Fruit fly (Drosophila melanogaster): ENCODE data around the gene CG4577.

CG4577 gene

DNA sequence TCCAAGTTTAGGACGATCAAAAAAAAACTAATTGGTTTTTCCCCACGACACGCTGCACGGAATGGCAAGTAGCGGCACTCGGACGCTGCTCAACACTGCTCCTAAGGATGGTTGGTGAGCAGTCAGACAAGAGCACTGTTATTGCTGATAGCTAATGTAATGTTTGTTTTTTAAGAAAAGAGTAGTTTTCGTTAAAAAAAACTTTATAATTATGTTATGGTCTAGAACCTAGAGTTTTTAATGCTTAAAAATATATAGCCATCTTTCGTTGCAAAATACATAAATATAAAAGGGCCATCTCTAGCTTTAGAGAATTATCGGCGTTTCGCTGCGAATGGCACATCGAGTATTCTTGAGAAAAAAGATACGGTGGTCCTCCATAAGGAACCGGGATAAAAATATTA lies 38.2 kb downstream of the CG4577 start, which contains the start of the genes Charon and CG4887 (continued):
- TF ChIP-seq CG1621 (tag; optimal IDR thresholded peaks at IDR 0.05) (peak; percentile 48), Hr4 (GFP tag; optimal IDR thresholded peaks at IDR 0.05) (no peak), dac (GFP tag; optimal IDR thresholded peaks at IDR 0.05) (peak; percentile 46), topi (GFP tag; optimal IDR thresholded peaks at IDR 0.05) (peak; percentile 83), vri (GFP tag; optimal IDR thresholded peaks at IDR 0.05) (no peak), pdm3 (GFP tag; optimal IDR thresholded peaks at IDR 0.05) (no peak), eg (GFP tag; IDR thresholded peaks at IDR 0.05) (peak; percentile 64; the same call in 2 of the 3 replicates), CG11902 (GFP tag; optimal IDR thresholded peaks at IDR 0.05) (peak; percentile 75), Sox14 (GFP tag; optimal IDR thresholded peaks at IDR 0.05) (no peak)

dm6 chr2L:1177522-1177921 lies 43.0 kb downstream of the CG4577 start, which contains the start of gene CG4896:
CG4896 (plus strand) TSS chr2L:1177690.
- TF ChIP-seq CG34406 (GFP tag; optimal IDR thresholded peaks at IDR 0.05) (no peak), CG8119 (GFP tag; IDR thresholded peaks at IDR 0.05) (0 out of 3 replicates have a peak, but pooled peaks have one; percentile 13), CG15336 (GFP tag; IDR thresholded peaks at IDR 0.05) (peak; percentile 16; the same call in 1 of the 2 replicates), salr (GFP tag; optimal IDR thresholded peaks at IDR 0.05) (no peak), esn (GFP tag; optimal IDR thresholded peaks at IDR 0.05) (peak; percentile 22), eg (GFP tag; IDR thresholded peaks at IDR 0.05) (peak; percentile 33; the same call in 1 of the 3 replicates), fd59A (GFP tag; optimal IDR thresholded peaks at IDR 0.05) (no peak)

dm6 chr2L:1183799-1184198 lies 49.3 kb downstream of the CG4577 start, which contains the start of the genes CG5126 and Tgt:
CG5126 (minus strand) TSS chr2L:1184020.
Tgt (plus strand) TSS chr2L:1184065.
- TF ChIP-seq CG1621 (tag; optimal IDR thresholded peaks at IDR 0.05) (peak; percentile 94), Eip78C (GFP tag) (no peak)

- no peak for TF ChIP-seq topi (GFP tag; optimal IDR thresholded peaks at IDR 0.05)
- peak; percentile 83 for TF ChIP-seq CG11294 (GFP tag; IDR thresholded peaks at IDR 0.05)
- peak; percentile 95 for TF ChIP-seq Eip78C (GFP tag)
- peak; percentile 74 for TF ChIP-seq CG6792 (GFP tag; optimal IDR thresholded peaks at IDR 0.05)
- TF ChIP-seq CG3032 (tag; optimal IDR thresholded peaks at IDR 0.05) = peak; percentile 84
- peak; percentile 1 for TF ChIP-seq CG6854 (GFP tag; optimal IDR thresholded peaks at IDR 0.05)
- no peak for TF ChIP-seq CG11762 (GFP tag; optimal IDR thresholded peaks at IDR 0.05; ENCODE audit: insufficient read depth)
- TF ChIP-seq fd85E (GFP tag; optimal IDR thresholded peaks at IDR 0.05) = no peak
- no peak for TF ChIP-seq acj6 (GFP tag; optimal IDR thresholded peaks at IDR 0.05)
- no peak for TF ChIP-seq Ets21C (GFP tag; optimal IDR thresholded peaks at IDR 0.05)
- peak; percentile 95 for TF ChIP-seq eg (GFP tag; IDR thresholded peaks at IDR 0.05)
- TF ChIP-seq dsx (GFP tag; optimal IDR thresholded peaks at IDR 0.05; ENCODE audit: poor library complexity, severe bottlenecking) = peak; percentile 76
- peak; percentile 70 for TF ChIP-seq CG8632 (GFP tag; optimal IDR thresholded peaks at IDR 0.05)
- TF ChIP-seq Ets96B (tag; optimal IDR thresholded peaks at IDR 0.05) = peak; percentile 81
- TF ChIP-seq CG6808 (GFP tag; optimal IDR thresholded peaks at IDR 0.05) = no peak
- no peak for TF ChIP-seq Smox (GFP tag; optimal IDR thresholded peaks at IDR 0.05)
- TF ChIP-seq CG15336 (GFP tag; IDR thresholded peaks at IDR 0.05) = peak; percentile 86
- peak; percentile 65 for TF ChIP-seq spab (GFP tag; optimal IDR thresholded peaks at IDR 0.05)
- peak; percentile 45 for TF ChIP-seq Sox15 (GFP tag; optimal IDR thresholded peaks at IDR 0.05)
- peak; percentile 66 for TF ChIP-seq CG16779 (tag; optimal IDR thresholded peaks at IDR 0.05)
- TF ChIP-seq fkh (GFP tag; optimal IDR thresholded peaks at IDR 0.05) = no peak
- TF ChIP-seq CG8119 (GFP tag; IDR thresholded peaks at IDR 0.05) = peak; percentile 88
- TF ChIP-seq Lpt (GFP tag; optimal IDR thresholded peaks at IDR 0.05) = peak; percentile 65
- TF ChIP-seq CG3919 (GFP tag; optimal IDR thresholded peaks at IDR 0.05) = peak; percentile 83
- TF ChIP-seq pdm3 (GFP tag; optimal IDR thresholded peaks at IDR 0.05) = no peak
- TF ChIP-seq CG32006 (GFP tag; optimal IDR thresholded peaks at IDR 0.05) = peak; percentile 75
- TF ChIP-seq esn (GFP tag; optimal IDR thresholded peaks at IDR 0.05) = peak; percentile 87
- TF ChIP-seq Met (GFP tag; optimal IDR thresholded peaks at IDR 0.05) = no peak
- TF ChIP-seq achi (GFP tag; optimal IDR thresholded peaks at IDR 0.05) = peak; percentile 72
- TF ChIP-seq CG6163 (GFP tag; IDR thresholded peaks at IDR 0.05) = peak; percentile 87
- TF ChIP-seq CG10631 (GFP tag; optimal IDR thresholded peaks at IDR 0.05) = no peak
- no peak for TF ChIP-seq Hr39 (GFP tag; optimal IDR thresholded peaks at IDR 0.05)
- TF ChIP-seq CG8319 (GFP tag; optimal IDR thresholded peaks at IDR 0.05) = peak; percentile 49
- TF ChIP-seq Eip75B (GFP tag; optimal IDR thresholded peaks at IDR 0.05) = no peak
These were observed 51.4 kb downstream of the CG4577 start, which contains the start of gene CG5001 for dm6 chr2L:1185642-1186497. CG5001 (plus strand) TSS chr2L:1185757.
